Worm (Caenorhabditis elegans): ENCODE measurements around the gene gcy-7.

DNA sequence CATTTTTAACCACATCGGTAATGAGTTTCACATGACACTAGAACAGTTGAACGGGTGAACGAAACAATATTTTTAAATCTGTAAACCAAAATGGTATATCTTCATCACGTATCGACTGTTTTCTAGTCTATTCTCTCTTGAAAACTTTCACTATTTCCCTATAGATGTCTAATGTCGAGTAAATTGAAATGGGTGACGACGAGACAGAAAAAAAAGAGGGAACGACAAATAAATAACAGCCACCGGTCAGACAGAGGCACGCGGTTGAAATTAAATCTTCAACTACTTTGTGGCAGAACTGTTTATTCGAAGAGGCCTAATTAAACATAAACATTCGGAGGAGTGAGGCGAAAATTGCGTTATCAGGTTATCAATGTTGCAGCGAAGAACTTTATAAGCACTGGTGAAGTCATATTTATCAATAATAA, 47.3 kb downstream of the gcy-7 start:
- TF ChIP-seq him-1 (tag; optimal IDR thresholded peaks at IDR 0.05) = no peak
- TF ChIP-seq W03F9.2 (tag; optimal IDR thresholded peaks at IDR 0.05) = no peak
- no peak for TF ChIP-seq dao-5 (tag; optimal IDR thresholded peaks at IDR 0.05)
